Fruit fly (Drosophila melanogaster): ENCODE results near the gene Larp4B.

Gene Larp4B

dm6 chr3L:3224740-3225719 lies at the start of gene Larp4B:
TSS of gene Larp4B (plus strand) at chr3L:3224838.
- TF ChIP-seq Hnf4 (GFP tag; optimal IDR thresholded peaks at IDR 0.05) (no peak), woc (GFP tag; optimal IDR thresholded peaks at IDR 0.05) (no peak), br (GFP tag; optimal IDR thresholded peaks at IDR 0.05) (no peak), brk (GFP tag; optimal IDR thresholded peaks at IDR 0.05) (no peak), Hr83 (GFP tag; optimal IDR thresholded peaks at IDR 0.05; ENCODE audit: poor library complexity, severe bottlenecking) (no peak), rgr (GFP tag; optimal IDR thresholded peaks at IDR 0.05) (peak; percentile 36), foxo (GFP tag; optimal IDR thresholded peaks at IDR 0.05) (peak in 1 of 2 experiments; percentile 17), jim (GFP tag; optimal IDR thresholded peaks at IDR 0.05) (no peak), CG9705 (GFP tag; optimal IDR thresholded peaks at IDR 0.05) (no peak), Sp1 (GFP tag; optimal IDR thresholded peaks at IDR 0.05) (peak; percentile 6), Dfd (GFP tag; optimal IDR thresholded peaks at IDR 0.05) (no peak), CrebA (GFP tag; optimal IDR thresholded peaks at IDR 0.05; ENCODE audit: borderline replicate concordance) (no peak), Abd-B (GFP tag; optimal IDR thresholded peaks at IDR 0.05) (no peak), dsf (GFP tag; optimal IDR thresholded peaks at IDR 0.05; ENCODE audit: borderline replicate concordance) (no peak), HLH106 (tag; optimal IDR thresholded peaks at IDR 0.05) (no peak), Jra (GFP tag; optimal IDR thresholded peaks at IDR 0.05) (peak; percentile 27), tai (GFP tag; optimal IDR thresholded peaks at IDR 0.05) (no peak), CG32264 (GFP tag; optimal IDR thresholded peaks at IDR 0.05) (no peak), Mio (GFP tag; optimal IDR thresholded peaks at IDR 0.05) (no peak), ey (GFP tag; optimal IDR thresholded peaks at IDR 0.05) (no peak), Rel (GFP tag; optimal IDR thresholded peaks at IDR 0.05) (no peak), Rel (tag; optimal IDR thresholded peaks at IDR 0.05) (peak; percentile 97), sv (GFP tag; optimal IDR thresholded peaks at IDR 0.05) (no peak), dmrt93B (GFP tag; optimal IDR thresholded peaks at IDR 0.05) (no peak), h (GFP tag; optimal IDR thresholded peaks at IDR 0.05) (peak; percentile 13), Dif (GFP tag; optimal IDR thresholded peaks at IDR 0.05; ENCODE audit: partially characterized antibody) (no peak), N (GFP tag; optimal IDR thresholded peaks at IDR 0.05) (no peak), lola (GFP tag; optimal IDR thresholded peaks at IDR 0.05) (no peak), GATAd (GFP tag; optimal IDR thresholded peaks at IDR 0.05) (no peak), psq (GFP tag; optimal IDR thresholded peaks at IDR 0.05) (no peak), OdsH (GFP tag; optimal IDR thresholded peaks at IDR 0.05) (no peak), dl (GFP tag; optimal IDR thresholded peaks at IDR 0.05; ENCODE audit: insufficient read depth in 1 of 2, partially characterized antibody in 2 of 2) (no peak)

- TF ChIP-seq Dif (GFP tag; optimal IDR thresholded peaks at IDR 0.05; ENCODE audit: partially characterized antibody) (no peak), Sp1 (GFP tag; optimal IDR thresholded peaks at IDR 0.05) (no peak), Myc (optimal IDR thresholded peaks at IDR 0.05) (no peak), foxo (GFP tag; optimal IDR thresholded peaks at IDR 0.05) (no peak), br (GFP tag; optimal IDR thresholded peaks at IDR 0.05) (no peak), CG32264 (GFP tag; optimal IDR thresholded peaks at IDR 0.05) (no peak), pan (optimal IDR thresholded peaks at IDR 0.05) (no peak), dsf (GFP tag; optimal IDR thresholded peaks at IDR 0.05; ENCODE audit: borderline replicate concordance) (no peak), N (GFP tag; optimal IDR thresholded peaks at IDR 0.05) (no peak), dmrt93B (GFP tag; optimal IDR thresholded peaks at IDR 0.05) (no peak), GATAd (GFP tag; optimal IDR thresholded peaks at IDR 0.05) (no peak), psq (GFP tag; optimal IDR thresholded peaks at IDR 0.05) (no peak), rgr (GFP tag; optimal IDR thresholded peaks at IDR 0.05) (no peak), dl (GFP tag; optimal IDR thresholded peaks at IDR 0.05; ENCODE audit: insufficient read depth in 1 of 2, partially characterized antibody in 2 of 2) (no peak), OdsH (GFP tag; optimal IDR thresholded peaks at IDR 0.05) (no peak), Hnf4 (GFP tag; optimal IDR thresholded peaks at IDR 0.05) (no peak), h (GFP tag; optimal IDR thresholded peaks at IDR 0.05) (no peak), Jra (GFP tag; optimal IDR thresholded peaks at IDR 0.05) (no peak), CrebA (GFP tag; optimal IDR thresholded peaks at IDR 0.05; ENCODE audit: borderline replicate concordance) (no peak)
These were observed 46.8 kb upstream of the Larp4B start for dm6 chr3L:3177872-3178271.
